Fruit fly (Drosophila melanogaster) whole organism, adult: ENCODE data around the gene tkv.

ENCODE experiments used
- CG12768 ChIP-seq: fragments of 200-800 bp; sonication (Bioruptor generic); optimal IDR thresholded peaks from 2 replicates; lab custom pipeline; 2017; ENCODE audit warnings: missing biosample characterization, missing genetic modification characterization, mild to moderate bottlenecking, moderate library complexity, missing genetic modification reagents
- CG14711 ChIP-seq: fragments of 200-800 bp; sonication (Bioruptor generic); optimal IDR thresholded peaks from 2 replicates; lab custom pipeline; 2018; ENCODE audit warnings: missing biosample characterization, mild to moderate bottlenecking, missing genetic modification characterization, moderate library complexity
- CG1620 ChIP-seq: fragments of 200-800 bp; sonication (Bioruptor generic); optimal IDR thresholded peaks from 2 replicates; lab custom pipeline; 2016; ENCODE audit warnings: missing biosample characterization, missing genetic modification characterization
- CG33017 ChIP-seq: fragments of 200-800 bp; sonication (Bioruptor generic); optimal IDR thresholded peaks from 2 replicates; lab custom pipeline; 2018; ENCODE audit warnings: missing biosample characterization, mild to moderate bottlenecking, missing genetic modification characterization, moderate library complexity
- CG5204 ChIP-seq: fragments of 200-800 bp; sonication (Bioruptor generic); optimal IDR thresholded peaks from 2 replicates; lab custom pipeline; 2016; ENCODE audit warnings: missing biosample characterization, missing genetic modification characterization
- Crg-1 ChIP-seq: fragments of 200-800 bp; sonication (Bioruptor generic); optimal IDR thresholded peaks from 2 replicates; lab custom pipeline; 2016; ENCODE audit warnings: missing biosample characterization, missing genetic modification characterization
- tj ChIP-seq: fragments of 200-800 bp; sonication (Bioruptor generic); optimal IDR thresholded peaks from 3 replicates; lab custom pipeline; 2017; ENCODE audit warnings: missing biosample characterization, mild to moderate bottlenecking, missing genetic modification characterization, moderate library complexity
- toe ChIP-seq: fragments of 200-800 bp; sonication (Bioruptor generic); optimal IDR thresholded peaks from 2 replicates; lab custom pipeline; 2016; ENCODE audit warnings: missing biosample characterization, missing genetic modification characterization

DNA sequence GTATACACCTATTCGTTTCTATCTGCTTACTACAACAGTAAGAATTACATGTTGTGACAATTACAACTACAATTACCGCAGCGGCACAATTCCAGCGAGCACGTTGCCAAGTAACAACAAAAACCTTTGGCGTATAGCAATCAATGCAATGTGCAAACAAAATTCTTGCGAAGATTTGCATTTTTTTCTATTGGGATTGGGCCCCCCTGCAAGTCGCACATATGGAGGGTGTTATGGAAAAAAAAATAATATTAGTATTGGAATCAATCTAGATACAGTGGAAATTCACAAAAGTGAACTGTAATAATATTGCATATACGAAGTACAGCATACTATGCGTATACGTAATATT is 31.5 kb upstream of the tkv start:
- TF ChIP-seq CG33017 (tag; lab: Kevin White, UChicago) (no peak), CG12768 (GFP tag; lab: Kevin White, UChicago) (no peak), CG1620 (GFP tag; lab: Kevin White, UChicago) (no peak), Crg-1 (GFP tag; lab: Kevin White, UChicago) (no peak), tj (GFP tag; lab: Kevin White, UChicago) (no peak), CG14711 (tag; lab: Kevin White, UChicago) (no peak), CG5204 (GFP tag; lab: Kevin White, UChicago) (no peak), toe (no peak)
